Fruit fly (Drosophila melanogaster) whole organism, embryonic: ENCODE results near the gene mio.

ENCODE experiments used
- ATbp ChIP-seq: fragments of 200-800 bp; sonication (Bioruptor generic); optimal IDR thresholded peaks from 2 replicates; lab custom pipeline; 2017; ENCODE audit warnings: missing biosample characterization, mild to moderate bottlenecking, missing genetic modification characterization, missing genetic modification reagents
- CG10321 ChIP-seq: fragments of 200-800 bp; sonication (Bioruptor generic); IDR thresholded peaks from 2 replicates; pipeline ENCODE4 v1.3.6; 2022; ENCODE audit warnings: missing biosample characterization, missing genetic modification characterization
- CG12219 ChIP-seq: fragments of 200-800 bp; sonication (Bioruptor generic); optimal IDR thresholded peaks from 3 replicates; lab custom pipeline; 2018; ENCODE audit warnings: missing biosample characterization, mild to moderate bottlenecking, missing genetic modification characterization
- CG14667 ChIP-seq: fragments of 200-800 bp; sonication (Bioruptor generic); IDR thresholded peaks from 2 replicates; pipeline ENCODE4 v1.3.6; 2022; ENCODE audit warnings: missing biosample characterization, missing genetic modification characterization
- CG1603 ChIP-seq: fragments of 200-800 bp; sonication (Bioruptor generic); optimal IDR thresholded peaks from 2 replicates; lab custom pipeline; 2019; ENCODE audit warnings: missing biosample characterization, mild to moderate bottlenecking, missing genetic modification characterization, moderate library complexity
- CG17359 ChIP-seq: fragments of 200-800 bp; sonication (Bioruptor generic); optimal IDR thresholded peaks from 3 replicates; lab custom pipeline; 2018; ENCODE audit warnings: missing biosample characterization, mild to moderate bottlenecking, missing genetic modification characterization, moderate library complexity
- CG2202 ChIP-seq: fragments of 200-800 bp; sonication (Bioruptor generic); optimal IDR thresholded peaks from 2 replicates; lab custom pipeline; 2018; ENCODE audit warnings: missing biosample characterization, mild to moderate bottlenecking, missing genetic modification characterization
- CG2712 ChIP-seq: fragments of 200-800 bp; optimal IDR thresholded peaks from 3 replicates; lab custom pipeline; 2019; ENCODE audit warnings: missing biosample characterization, mild to moderate bottlenecking, missing genetic modification characterization, moderate library complexity
- CG2875 ChIP-seq: fragments of 200-800 bp; sonication (Bioruptor generic); optimal IDR thresholded peaks from 2 replicates; lab custom pipeline; 2017; ENCODE audit warnings: missing biosample characterization, mild to moderate bottlenecking, missing genetic modification characterization, missing genetic modification reagents
- CG30403 ChIP-seq: fragments of 200-800 bp; sonication (Bioruptor generic); optimal IDR thresholded peaks from 3 replicates; lab custom pipeline; 2016; ENCODE audit warnings: missing biosample characterization, missing genetic modification characterization
- CG31365 ChIP-seq: fragments of 200-800 bp; sonication (Bioruptor generic); optimal IDR thresholded peaks from 2 replicates; lab custom pipeline; 2018; ENCODE audit warnings: missing biosample characterization, mild to moderate bottlenecking, missing genetic modification characterization
- CG33213 ChIP-seq: fragments of 200-800 bp; sonication (Bioruptor generic); optimal IDR thresholded peaks from 3 replicates; lab custom pipeline; 2016; ENCODE audit warnings: missing biosample characterization, missing genetic modification characterization
- CG3847 ChIP-seq: fragments of 200-800 bp; sonication (Bioruptor generic); IDR thresholded peaks from 2 replicates; pipeline ENCODE4 v1.3.6; 2022; ENCODE audit warnings: missing biosample characterization, missing genetic modification characterization
- CG4424 ChIP-seq: fragments of 200-800 bp; sonication (Bioruptor generic); optimal IDR thresholded peaks from 3 replicates; lab custom pipeline; 2016; ENCODE audit warnings: missing biosample characterization, missing genetic modification characterization
- CG8089 ChIP-seq: fragments of 200-800 bp; sonication (Bioruptor generic); optimal IDR thresholded peaks from 3 replicates; lab custom pipeline; 2016; ENCODE audit warnings: missing biosample characterization, missing genetic modification characterization
- CG8765 ChIP-seq: fragments of 200-800 bp; sonication (Bioruptor generic); IDR thresholded peaks from 2 replicates; pipeline ENCODE4 v1.3.6; 2022; ENCODE audit warnings: missing biosample characterization, missing genetic modification characterization
- CG9215 ChIP-seq: fragments of 200-800 bp; sonication (Bioruptor generic); IDR thresholded peaks from 2 replicates; pipeline ENCODE4 v1.3.6; 2022; ENCODE audit warnings: missing biosample characterization, missing genetic modification characterization
- CG9437 ChIP-seq: fragments of 200-800 bp; sonication (Bioruptor generic); optimal IDR thresholded peaks from 2 replicates; lab custom pipeline; 2018; ENCODE audit warnings: missing biosample characterization, mild to moderate bottlenecking, missing genetic modification characterization
- CG9817 ChIP-seq: fragments of 200-800 bp; sonication (Bioruptor generic); optimal IDR thresholded peaks from 2 replicates; lab custom pipeline; 2018; ENCODE audit warnings: missing biosample characterization, mild to moderate bottlenecking, missing genetic modification characterization, moderate library complexity
- CG9876 ChIP-seq: fragments of 200-800 bp; sonication (Bioruptor generic); optimal IDR thresholded peaks from 2 replicates; lab custom pipeline; 2016; ENCODE audit warnings: missing biosample characterization, missing genetic modification characterization
- D19B ChIP-seq: fragments of 200-800 bp; sonication (Bioruptor generic); optimal IDR thresholded peaks from 2 replicates; lab custom pipeline; 2017; ENCODE audit warnings: missing biosample characterization, mild to moderate bottlenecking, missing genetic modification characterization
- Deaf1 ChIP-seq: fragments of 200-800 bp; optimal IDR thresholded peaks from 3 replicates; lab custom pipeline; 2019; ENCODE audit warnings: missing biosample characterization, mild to moderate bottlenecking, missing genetic modification characterization, moderate library complexity
- Doc2 ChIP-seq: fragments of 200-800 bp; sonication (Bioruptor generic); IDR thresholded peaks from 2 replicates; pipeline ENCODE4 v1.3.6; 2022; ENCODE audit warnings: missing biosample characterization, missing genetic modification characterization
- Max ChIP-seq: fragments of 200-800 bp; sonication (Bioruptor generic); optimal IDR thresholded peaks from 2 replicates; lab custom pipeline; 2016; ENCODE audit warnings: missing biosample characterization, mild to moderate bottlenecking, missing genetic modification characterization
- Oaz ChIP-seq: fragments of 200-800 bp; sonication (Bioruptor generic); IDR thresholded peaks from 2 replicates; pipeline ENCODE4 v1.3.6; 2022; ENCODE audit warnings: missing biosample characterization, missing genetic modification characterization
- Sry-β ChIP-seq: fragments of 200-800 bp; sonication (Bioruptor generic); optimal IDR thresholded peaks from 2 replicates; lab custom pipeline; 2018; ENCODE audit warnings: missing biosample characterization, mild to moderate bottlenecking, missing genetic modification characterization, moderate library complexity
- Trl ChIP-seq, 3 experiments: fragments of >200 bp in 2 of 3; fragments of 200-800 bp in 1 of 3; sonication (Bioruptor generic) in 1 of 3; optimal IDR thresholded peaks; 2 replicates in 1 of 3; 3 replicates in 2 of 3; lab custom pipeline; 2016 to 2017; ENCODE audit warnings: missing biosample characterization in 1 of 3, missing genetic modification characterization in 1 of 3
- ac ChIP-seq: fragments of 200-800 bp; sonication (Bioruptor generic); optimal IDR thresholded peaks from 3 replicates; lab custom pipeline; 2017; ENCODE audit warnings: missing biosample characterization, mild to moderate bottlenecking, missing genetic modification characterization
- cad ChIP-seq: fragments of >200 bp; optimal IDR thresholded peaks from 2 replicates; lab custom pipeline; 2017; ENCODE audit warnings: missing biosample characterization, missing genetic modification characterization
- chif ChIP-seq, 2 experiments: fragments of 200-800 bp; sonication (Bioruptor generic); optimal IDR thresholded peaks; 3 replicates each; lab custom pipeline; 2016; ENCODE audit warnings: missing biosample characterization in 2 of 2, missing genetic modification characterization in 2 of 2
- ci ChIP-seq: fragments of 200-800 bp; sonication (Bioruptor generic); IDR thresholded peaks from 3 replicates; pipeline ENCODE4 v1.3.6; 2022; ENCODE audit warnings: missing biosample characterization, missing genetic modification characterization
- croc ChIP-seq: fragments of 200-800 bp; sonication (Bioruptor generic); conservative IDR thresholded peaks from 3 replicates; pipeline ENCODE4 v1.3.6; 2022; ENCODE audit warnings: missing biosample characterization, missing genetic modification characterization
- dm ChIP-seq: fragments of 200-800 bp; sonication (Bioruptor generic); optimal IDR thresholded peaks from 3 replicates; lab custom pipeline; 2016; ENCODE audit warnings: missing biosample characterization, missing genetic modification characterization
- dmrt99B ChIP-seq: fragments of 200-800 bp; sonication (Bioruptor generic); optimal IDR thresholded peaks from 2 replicates; lab custom pipeline; 2018; ENCODE audit warnings: missing biosample characterization, mild to moderate bottlenecking, missing genetic modification characterization, moderate library complexity
- fd102C ChIP-seq: fragments of 200-800 bp; sonication (Bioruptor generic); optimal IDR thresholded peaks from 2 replicates; lab custom pipeline; 2018; ENCODE audit warnings: missing biosample characterization, mild to moderate bottlenecking, missing genetic modification characterization, moderate library complexity
- grau ChIP-seq: fragments of 200-800 bp; optimal IDR thresholded peaks from 3 replicates; lab custom pipeline; 2019; ENCODE audit warnings: missing biosample characterization, mild to moderate bottlenecking, missing genetic modification characterization, moderate library complexity
- inv ChIP-seq: fragments of 200-800 bp; sonication (Bioruptor generic); IDR thresholded peaks from 2 replicates; pipeline ENCODE4 v1.3.6; 2022; ENCODE audit warnings: missing biosample characterization, missing genetic modification characterization; ENCODE audit not compliant: partially characterized antibody
- kah ChIP-seq: fragments of 200-800 bp; sonication (Bioruptor generic); optimal IDR thresholded peaks from 2 replicates; lab custom pipeline; 2018; ENCODE audit warnings: missing biosample characterization, mild to moderate bottlenecking, missing genetic modification characterization
- lilli ChIP-seq: fragments of 200-800 bp; sonication (Bioruptor generic); optimal IDR thresholded peaks from 3 replicates; lab custom pipeline; 2016; ENCODE audit warnings: missing biosample characterization, missing genetic modification characterization
- lola ChIP-seq, 3 experiments: fragments of >200 bp in 2 of 3; fragments of 200-800 bp in 1 of 3; sonication (Bioruptor generic) in 1 of 3; optimal IDR thresholded peaks; 2 replicates each; lab custom pipeline; 2017 to 2019; ENCODE audit warnings: missing biosample characterization in 3 of 3, missing genetic modification characterization in 3 of 3, mild to moderate bottlenecking in 1 of 3, moderate library complexity in 1 of 3
- pb ChIP-seq: fragments of 200-800 bp; sonication (Bioruptor generic); optimal IDR thresholded peaks from 3 replicates; lab custom pipeline; 2016; ENCODE audit warnings: missing biosample characterization, missing genetic modification characterization
- phol ChIP-seq: fragments of 200-800 bp; sonication (Bioruptor generic); optimal IDR thresholded peaks from 3 replicates; lab custom pipeline; 2018; ENCODE audit warnings: missing biosample characterization, mild to moderate bottlenecking, missing genetic modification characterization, moderate library complexity
- ranshi ChIP-seq: fragments of 200-800 bp; sonication (Bioruptor generic); IDR thresholded peaks from 2 replicates; pipeline ENCODE4 v1.3.6; 2022; ENCODE audit warnings: missing biosample characterization, missing genetic modification characterization
- slp2 ChIP-seq: fragments of 200-800 bp; sonication (Bioruptor generic); optimal IDR thresholded peaks from 2 replicates; lab custom pipeline; 2016; ENCODE audit warnings: missing biosample characterization, missing genetic modification characterization
- stc ChIP-seq: fragments of 200-800 bp; sonication (Bioruptor generic); IDR thresholded peaks from 2 replicates; pipeline ENCODE4 v1.3.6; 2022; ENCODE audit warnings: missing biosample characterization, missing genetic modification characterization
- tgo ChIP-seq: fragments of 200-800 bp; sonication (Bioruptor generic); IDR thresholded peaks from 3 replicates; pipeline ENCODE4 v1.3.6; 2022; ENCODE audit warnings: missing biosample characterization, missing genetic modification characterization
- trem ChIP-seq: fragments of 200-800 bp; optimal IDR thresholded peaks from 3 replicates; lab custom pipeline; 2019; ENCODE audit warnings: missing biosample characterization, mild to moderate bottlenecking, missing genetic modification characterization, moderate library complexity
- trh ChIP-seq: fragments of 200-800 bp; sonication (Bioruptor generic); optimal IDR thresholded peaks from 2 replicates; lab custom pipeline; 2016; ENCODE audit warnings: missing biosample characterization, missing genetic modification characterization
- twi ChIP-seq: fragments of 200-800 bp; optimal IDR thresholded peaks from 2 replicates; lab custom pipeline; 2019; ENCODE audit warnings: missing biosample characterization, mild to moderate bottlenecking, missing genetic modification characterization, moderate library complexity
- yki ChIP-seq: fragments of >200 bp; optimal IDR thresholded peaks from 3 replicates; lab custom pipeline; 2018

Gene mio

DNA sequence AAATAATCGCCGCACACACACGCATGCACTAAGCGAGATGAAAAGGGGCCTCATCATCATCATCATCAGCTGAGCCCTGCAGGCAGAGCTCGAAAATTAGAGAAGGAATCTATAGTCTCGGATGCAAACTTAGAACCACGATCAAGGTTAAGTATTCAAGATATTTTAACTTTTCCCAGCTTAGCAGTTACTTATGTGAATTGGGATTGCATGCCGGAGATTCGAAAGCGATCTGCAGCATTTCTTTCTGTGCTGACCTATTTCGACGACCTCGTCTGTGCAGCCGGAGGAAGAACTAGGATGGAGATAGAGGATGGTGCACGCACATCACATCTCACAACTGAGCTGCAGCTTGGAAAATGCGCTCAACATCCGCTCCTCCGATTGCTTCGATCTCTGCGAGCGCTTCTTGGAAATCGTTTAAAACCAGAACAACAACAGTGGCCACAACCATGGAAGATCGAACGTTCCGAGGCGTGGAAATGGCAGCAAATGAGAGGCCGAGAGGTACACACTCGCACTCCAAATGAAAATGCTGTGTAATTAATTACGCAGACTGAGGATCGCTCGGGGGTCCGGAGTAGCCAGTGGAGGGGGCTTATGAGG is 34.3 kb upstream of the mio start (continued):
- TF ChIP-seq ci (GFP tag; lab: Robert Waterston, UW) (peak; percentile 83), CG17359 (tag; lab: Kevin White, UChicago) (no peak), phol (peak; percentile 71), inv (GFP tag; lab: Robert Waterston, UW) (no peak), CG33213 (peak; percentile 39), CG12219 (GFP tag; lab: Kevin White, UChicago) (peak; percentile 43), kah (no peak), CG8765 (GFP tag; lab: Robert Waterston, UW) (peak; percentile 91), CG9437 (GFP tag; lab: Kevin White, UChicago) (no peak), Max (peak; percentile 38), CG3847 (GFP tag; lab: Robert Waterston, UW) (0 out of 2 replicates have a peak, but pooled peaks have one; percentile 12), CG2712 (peak; percentile 89), CG1603 (tag; lab: Kevin White, UChicago) (peak; percentile 92), Deaf1 (no peak), lola (GFP tag; optimal IDR thresholded peaks at IDR 0.05; lab: Kevin White, UChicago) (peak in 1 of 3 experiments; percentile 92), CG9817 (tag; lab: Kevin White, UChicago) (no peak), Doc2 (GFP tag; lab: Robert Waterston, UW) (no peak), CG30403 (peak; percentile 21), CG9876 (GFP tag; lab: Kevin White, UChicago) (peak; percentile 53), CG10321 (GFP tag; lab: Robert Waterston, UW) (no peak), CG2875 (GFP tag; lab: Kevin White, UChicago) (peak; percentile 61), tgo (GFP tag; lab: Robert Waterston, UW) (peak; percentile 17; the same call in 1 of the 3 replicates), CG31365 (tag; lab: Kevin White, UChicago) (no peak), slp2 (GFP tag; lab: Kevin White, UChicago) (peak; percentile 15), CG14667 (GFP tag; lab: Robert Waterston, UW) (peak; percentile 60), CG9215 (GFP tag; lab: Robert Waterston, UW) (no peak), fd102C (GFP tag; lab: Kevin White, UChicago) (peak; percentile 82), CG8089 (GFP tag; lab: Kevin White, UChicago) (peak; percentile 70), stc (GFP tag; lab: Robert Waterston, UW) (no peak), chif (GFP tag; optimal IDR thresholded peaks at IDR 0.05; lab: Kevin White, UChicago) (peak; percentile 33 to 91), trem (tag; lab: Kevin White, UChicago) (peak; percentile 81), D19B (no peak), Sry-β (GFP tag; lab: Kevin White, UChicago) (no peak), Trl (optimal IDR thresholded peaks at IDR 0.05; lab: Kevin White, UChicago) (no peak), Trl (GFP tag; optimal IDR thresholded peaks at IDR 0.05; lab: Kevin White, UChicago) (peak; percentile 76), dm (GFP tag; lab: Kevin White, UChicago) (peak; percentile 19), CG4424 (GFP tag; lab: Kevin White, UChicago) (peak; percentile 72), yki (lab: Kevin White, UChicago) (no peak), ac (peak; percentile 92), lilli (GFP tag; lab: Kevin White, UChicago) (peak; percentile 47), ATbp (GFP tag; lab: Kevin White, UChicago) (no peak), pb (GFP tag; lab: Kevin White, UChicago) (peak; percentile 34), grau (tag; lab: Kevin White, UChicago) (peak; percentile 62), cad (no peak), dmrt99B (tag; lab: Kevin White, UChicago) (no peak), twi (tag; lab: Kevin White, UChicago) (no peak), CG2202 (tag; lab: Kevin White, UChicago) (peak; percentile 79), trh (GFP tag; lab: Kevin White, UChicago) (peak; percentile 44), ranshi (GFP tag; lab: Robert Waterston, UW) (peak; percentile 71; the same call in 1 of the 2 replicates), croc (GFP tag; lab: Robert Waterston, UW) (peak; percentile 71), Oaz (GFP tag; lab: Robert Waterston, UW) (no peak)
